Worm (Caenorhabditis elegans) whole organism, young adult: Measurements from ENCODE around the gene F26F4.2.
A peak's percentile ranks its signal among the peaks of the same experiment; 100 is the strongest.

Experiments
- Y79H2A.3 ChIP-seq: fragments of 200-800 bp; sonication (Bioruptor generic); conservative IDR thresholded peaks from 2 replicates; pipeline ENCODE4 v1.3.6; 2022; ENCODE audit warnings: missing genetic modification reagents, missing genetic modification characterization, missing compliant biosample characterization
- attf-6 ChIP-seq: fragments of 200-800 bp; sonication (Bioruptor generic); IDR thresholded peaks from 2 replicates; pipeline ENCODE4 v1.3.6; 2022; ENCODE audit warnings: missing genetic modification reagents, missing genetic modification characterization, missing compliant biosample characterization
- bed-1 ChIP-seq: fragments of 200-800 bp; sonication (Bioruptor generic); IDR thresholded peaks from 2 replicates; pipeline ENCODE4 v1.3.6; 2022; ENCODE audit warnings: missing genetic modification reagents, missing genetic modification characterization, missing compliant biosample characterization
- ccch-3 ChIP-seq: fragments of 200-800 bp; sonication (Bioruptor generic); optimal IDR thresholded peaks from 2 replicates; lab custom pipeline; 2018; ENCODE audit warnings: mild to moderate bottlenecking, missing genetic modification characterization, missing compliant biosample characterization
- hlh-12 ChIP-seq: sonication (generic microtip); optimal IDR thresholded peaks from 2 replicates; lab custom pipeline; 2016; ENCODE audit warnings: missing genetic modification characterization, missing compliant biosample characterization
- madf-10 ChIP-seq: sonication (generic microtip); optimal IDR thresholded peaks from 2 replicates; lab custom pipeline; 2016; ENCODE audit warnings: mild to moderate bottlenecking, missing genetic modification characterization, missing compliant biosample characterization
- nhr-27 ChIP-seq: fragments of 200-800 bp; sonication (Bioruptor generic); optimal IDR thresholded peaks from 2 replicates; lab custom pipeline; 2018; ENCODE audit warnings: mild to moderate bottlenecking, missing genetic modification characterization, moderate library complexity, missing compliant biosample characterization
- pha-4 ChIP-seq: fragments of 150-350 bp; sonication (generic microtip); optimal IDR thresholded peaks from 2 replicates; lab custom pipeline; 2014; ENCODE audit warnings: missing biosample characterization, missing genetic modification reagents, missing genetic modification characterization
- snpc-4 ChIP-seq, 5 experiments: fragments of 150-350 bp in 1 of 5; sonication (generic microtip) in 4 of 5; optimal IDR thresholded peaks; 2 replicates each; lab custom pipeline; 2014 to 2018; ENCODE audit warnings: missing genetic modification characterization in 5 of 5, missing biosample characterization in 3 of 5, antibody characterized with exemption in 2 of 5, mild to moderate bottlenecking in 2 of 5, missing compliant biosample characterization in 2 of 5, missing genotype in 2 of 5, moderate library complexity in 2 of 5, missing genetic modification reagents in 1 of 5
- tbp1 ChIP-seq: fragments of 200-800 bp; sonication (Bioruptor generic); optimal IDR thresholded peaks from 2 replicates; lab custom pipeline; 2018; ENCODE audit warnings: mild to moderate bottlenecking, missing genetic modification characterization, missing compliant biosample characterization
- unc-62 ChIP-seq: fragments of 150-350 bp; optimal IDR thresholded peaks from 2 replicates; lab custom pipeline; 2014; ENCODE audit warnings: missing biosample characterization, missing genetic modification reagents, missing genetic modification characterization
- ztf-18 ChIP-seq: sonication (generic microtip); optimal IDR thresholded peaks from 2 replicates; lab custom pipeline; 2016; ENCODE audit warnings: missing genotype, mild to moderate bottlenecking, missing genetic modification characterization, missing compliant biosample characterization
- ztf-28 ChIP-seq: fragments of 200-800 bp; sonication (Bioruptor generic); IDR thresholded peaks from 2 replicates; pipeline ENCODE4 v1.3.6; 2022; ENCODE audit warnings: missing genetic modification reagents, missing genetic modification characterization, missing compliant biosample characterization

DNA sequence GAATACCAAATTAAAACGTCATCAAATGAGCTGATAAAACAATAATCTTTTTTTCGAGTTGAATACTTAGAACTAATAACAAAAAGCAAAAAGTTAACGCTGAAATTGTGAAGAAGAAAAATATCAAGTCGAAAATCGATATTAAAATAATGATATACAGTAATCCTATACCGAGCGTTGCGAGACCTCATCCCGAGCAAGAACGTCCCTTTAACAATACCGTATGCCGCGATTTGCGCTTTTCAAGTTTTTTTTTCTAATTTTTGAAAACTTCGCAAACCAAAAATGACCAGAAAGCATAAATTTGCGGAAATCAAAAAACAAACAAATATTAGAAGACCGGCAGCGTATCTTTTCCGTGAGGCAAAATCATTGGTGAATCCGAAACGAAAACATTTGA, 20.1 kb upstream of the F26F4.2 start, which contains the start of gene F26F4.5:
- TF ChIP-seq ztf-18 (peak; percentile 21), ccch-3 (GFP tag; lab: Kevin White, UChicago) (no peak), tbp1 (GFP tag; lab: Kevin White, UChicago) (no peak), ztf-28 (no peak), snpc-4 (GFP tag; optimal IDR thresholded peaks at IDR 0.05; lab: Kevin White, UChicago) (no peak), snpc-4 (tag; optimal IDR thresholded peaks at IDR 0.05; lab: Kevin White, UChicago) (no peak), pha-4 (tag; lab: Kevin White, UChicago) (no peak), hlh-12 (tag; lab: Kevin White, UChicago) (no peak), madf-10 (tag; lab: Kevin White, UChicago) (no peak), Y79H2A.3 (GFP tag; lab: Robert Waterston, UW) (no peak), nhr-27 (tag; lab: Kevin White, UChicago) (no peak), unc-62 (GFP tag; lab: Kevin White, UChicago) (no peak), attf-6 (GFP tag; lab: Robert Waterston, UW) (no peak), bed-1 (no peak)
